Worm (Caenorhabditis elegans) whole organism, L4 larva: Measurements from ENCODE around the gene F58E2.3.

Experiments used
- D1046.2 ChIP-seq: fragments of 200-800 bp; sonication (Bioruptor generic); IDR thresholded peaks from 2 replicates; pipeline ENCODE4 v1.3.6; 2022; ENCODE audit warnings: missing genetic modification characterization, missing compliant biosample characterization
- F37D6.2 ChIP-seq: sonication (generic microtip); optimal IDR thresholded peaks from 2 replicates; lab custom pipeline; 2016; ENCODE audit warnings: mild to moderate bottlenecking, missing genetic modification characterization, missing compliant biosample characterization
- R02D3.7 ChIP-seq: fragments of 150-350 bp; sonication (generic microtip); optimal IDR thresholded peaks from 3 replicates; lab custom pipeline; 2014; ENCODE audit warnings: missing biosample characterization, missing genetic modification characterization
- T26A8.4 ChIP-seq: fragments of 200-800 bp; sonication (Bioruptor generic); IDR thresholded peaks from 2 replicates; pipeline ENCODE4 v1.3.6; 2022; ENCODE audit warnings: missing genetic modification characterization, missing compliant biosample characterization
- Y5F2A.4 ChIP-seq: fragments of 200-800 bp; sonication (Bioruptor generic); optimal IDR thresholded peaks from 2 replicates; lab custom pipeline; 2018; ENCODE audit warnings: mild to moderate bottlenecking, missing genetic modification characterization, missing compliant biosample characterization
- Y75B8A.6 ChIP-seq: fragments of 200-800 bp; sonication (Bioruptor generic); IDR thresholded peaks from 2 replicates; pipeline ENCODE4 v1.3.6; 2022; ENCODE audit warnings: missing genetic modification reagents, missing genetic modification characterization, missing compliant biosample characterization
- aha-1 ChIP-seq: fragments of 150-350 bp; peaks from one replicate; lab custom pipeline; 2014; ENCODE audit warnings: missing biosample characterization, missing genetic modification characterization
- ceh-28 ChIP-seq: fragments of 150-350 bp; optimal IDR thresholded peaks from 2 replicates; lab custom pipeline; 2014; ENCODE audit warnings: missing biosample characterization, missing genetic modification reagents, missing genetic modification characterization
- ceh-44 ChIP-seq: fragments of 200-800 bp; sonication (Bioruptor generic); IDR thresholded peaks from 2 replicates; pipeline ENCODE4 v1.3.6; 2022; ENCODE audit warnings: missing genetic modification reagents, missing genetic modification characterization, missing compliant biosample characterization
- ces-1 ChIP-seq: fragments of 150-350 bp; sonication (generic microtip); optimal IDR thresholded peaks from 4 replicates; lab custom pipeline; 2014; ENCODE audit warnings: missing biosample characterization, missing genetic modification reagents, missing genetic modification characterization
- cey-2 ChIP-seq: sonication (generic microtip); optimal IDR thresholded peaks from 3 replicates; lab custom pipeline; 2017; ENCODE audit warnings: missing genetic modification characterization, mild to moderate bottlenecking, missing compliant biosample characterization, antibody characterized with exemption, borderline replicate concordance; ENCODE audit not compliant: insufficient read depth
- ctbp-1 ChIP-seq: fragments of 200-800 bp; sonication (Bioruptor generic); IDR thresholded peaks from 2 replicates; pipeline ENCODE4 v1.3.6; 2022; ENCODE audit warnings: missing genetic modification reagents, missing genetic modification characterization, missing compliant biosample characterization
- daf-16 ChIP-seq, 3 experiments: sonication (generic microtip); optimal IDR thresholded peaks; 2 replicates each; lab custom pipeline; 2016 to 2017; ENCODE audit warnings: missing genetic modification characterization in 3 of 3, missing genetic modification reagents in 3 of 3, mild to moderate bottlenecking in 2 of 3, missing compliant biosample characterization in 2 of 3, missing biosample characterization in 1 of 3, moderate library complexity in 1 of 3
- daf-19 ChIP-seq: fragments of 200-800 bp; sonication (Bioruptor generic); conservative IDR thresholded peaks from 2 replicates; pipeline ENCODE4 v1.3.6; 2022; ENCODE audit warnings: missing genetic modification characterization, missing compliant biosample characterization
- dmd-6 ChIP-seq: fragments of 200-800 bp; sonication (Bioruptor generic); IDR thresholded peaks from 2 replicates; pipeline ENCODE4 v1.3.6; 2022; ENCODE audit warnings: missing genetic modification reagents, missing genetic modification characterization, missing compliant biosample characterization
- dve-1 ChIP-seq: sonication (generic microtip); optimal IDR thresholded peaks from 2 replicates; lab custom pipeline; 2017; ENCODE audit warnings: antibody characterized with exemption, mild to moderate bottlenecking, missing genetic modification characterization, missing compliant biosample characterization; ENCODE audit not compliant: insufficient read depth
- egl-27 ChIP-seq: sonication (generic microtip); optimal IDR thresholded peaks from 3 replicates; lab custom pipeline; 2017; ENCODE audit warnings: missing biosample characterization, missing genetic modification reagents, missing genetic modification characterization
- egl-43 ChIP-seq: fragments of 200-800 bp; sonication (Bioruptor generic); IDR thresholded peaks from 2 replicates; pipeline ENCODE4 v1.3.6; 2022; ENCODE audit warnings: missing genetic modification reagents, missing genetic modification characterization, missing compliant biosample characterization
- fkh-10 ChIP-seq: fragments of 150-350 bp; optimal IDR thresholded peaks from 2 replicates; lab custom pipeline; 2014; ENCODE audit warnings: missing biosample characterization, missing genetic modification reagents, missing genetic modification characterization
- hif-1 ChIP-seq, 2 experiments: sonication (generic microtip); optimal IDR thresholded peaks; 2 replicates each; lab custom pipeline; 2016 to 2017; ENCODE audit warnings: missing compliant biosample characterization in 2 of 2, missing genetic modification characterization in 2 of 2, missing genetic modification reagents in 2 of 2, missing genotype in 2 of 2, mild to moderate bottlenecking in 1 of 2
- hlh-11 ChIP-seq: fragments of 200-800 bp; sonication (Bioruptor generic); optimal IDR thresholded peaks from 2 replicates; lab custom pipeline; 2018; ENCODE audit warnings: mild to moderate bottlenecking, missing genetic modification characterization, missing compliant biosample characterization
- hlh-30 ChIP-seq: sonication (generic microtip); optimal IDR thresholded peaks from 2 replicates; lab custom pipeline; 2017; ENCODE audit warnings: antibody characterized with exemption, mild to moderate bottlenecking, missing genetic modification characterization, missing compliant biosample characterization; ENCODE audit not compliant: insufficient read depth
- lim-7 ChIP-seq: fragments of 200-800 bp; sonication (Bioruptor generic); IDR thresholded peaks from 2 replicates; pipeline ENCODE4 v1.3.6; 2022; ENCODE audit warnings: missing genetic modification characterization, missing compliant biosample characterization
- lin-13 ChIP-seq: fragments of 150-350 bp; optimal IDR thresholded peaks from 2 replicates; lab custom pipeline; 2014; ENCODE audit warnings: missing biosample characterization, missing genetic modification reagents, missing genetic modification characterization
- lin-38 ChIP-seq: fragments of 200-800 bp; sonication (Bioruptor generic); IDR thresholded peaks from 2 replicates; pipeline ENCODE4 v1.3.6; 2022; ENCODE audit warnings: missing genetic modification reagents, missing genetic modification characterization, missing compliant biosample characterization
- lin-39 ChIP-seq: fragments of 150-350 bp; optimal IDR thresholded peaks from 2 replicates; lab custom pipeline; 2014; ENCODE audit warnings: missing biosample characterization, missing genetic modification reagents, missing genetic modification characterization
- lsy-2 ChIP-seq, 2 experiments: fragments of 150-350 bp in 1 of 2; sonication (generic microtip) in 1 of 2; optimal IDR thresholded peaks; 2 replicates each; lab custom pipeline; 2014 to 2017; ENCODE audit warnings: missing biosample characterization in 2 of 2, missing genetic modification characterization in 2 of 2
- mdl-1 ChIP-seq, 2 experiments: fragments of 150-350 bp in 1 of 2; sonication (generic microtip) in 1 of 2; optimal IDR thresholded peaks; 2 replicates each; lab custom pipeline; 2014 to 2017; ENCODE audit warnings: missing biosample characterization in 2 of 2, missing genetic modification characterization in 2 of 2
- mep-1 ChIP-seq: fragments of 150-350 bp; sonication (generic microtip); optimal IDR thresholded peaks from 3 replicates; lab custom pipeline; 2014; ENCODE audit warnings: missing biosample characterization, missing genetic modification characterization
- mes-2 ChIP-seq: sonication (generic microtip); optimal IDR thresholded peaks from 2 replicates; lab custom pipeline; 2016; ENCODE audit warnings: missing genotype, mild to moderate bottlenecking, missing genetic modification characterization, missing compliant biosample characterization; ENCODE audit not compliant: poor library complexity, severe bottlenecking
- mxl-3 ChIP-seq: fragments of 200-800 bp; sonication (Bioruptor generic); optimal IDR thresholded peaks from 2 replicates; lab custom pipeline; 2018; ENCODE audit warnings: mild to moderate bottlenecking, missing genetic modification characterization, missing compliant biosample characterization
- nhr-10 ChIP-seq: fragments of 150-350 bp; optimal IDR thresholded peaks from 2 replicates; lab custom pipeline; 2014; ENCODE audit warnings: missing biosample characterization, missing genetic modification characterization
- nhr-28 ChIP-seq: fragments of 150-350 bp; optimal IDR thresholded peaks from 2 replicates; lab custom pipeline; 2014; ENCODE audit warnings: missing biosample characterization, missing genetic modification characterization
- nhr-48 ChIP-seq: sonication (generic microtip); optimal IDR thresholded peaks from 2 replicates; lab custom pipeline; 2016; ENCODE audit warnings: mild to moderate bottlenecking, missing genetic modification characterization, missing compliant biosample characterization
- php-3 ChIP-seq: fragments of 200-800 bp; sonication (Bioruptor generic); IDR thresholded peaks from 2 replicates; pipeline ENCODE4 v1.3.6; 2022; ENCODE audit warnings: missing genetic modification reagents, missing genetic modification characterization, missing compliant biosample characterization
- rbr-2 ChIP-seq: sonication (generic microtip); optimal IDR thresholded peaks from 2 replicates; lab custom pipeline; 2016; ENCODE audit warnings: missing genotype, missing genetic modification characterization, missing compliant biosample characterization
- set-16 ChIP-seq: fragments of 200-800 bp; sonication (Bioruptor generic); IDR thresholded peaks from 2 replicates; pipeline ENCODE4 v1.3.6; 2022; ENCODE audit warnings: missing genetic modification reagents, missing genetic modification characterization, missing compliant biosample characterization
- skn-1 ChIP-seq: fragments of 150-350 bp; optimal IDR thresholded peaks from 2 replicates; lab custom pipeline; 2014; ENCODE audit warnings: missing biosample characterization, missing genetic modification characterization
- spr-3 ChIP-seq: fragments of 200-800 bp; sonication (Bioruptor generic); optimal IDR thresholded peaks from 2 replicates; lab custom pipeline; 2018; ENCODE audit warnings: mild to moderate bottlenecking, missing genetic modification characterization, missing compliant biosample characterization
- unc-130 ChIP-seq: sonication (generic microtip); optimal IDR thresholded peaks from 2 replicates; lab custom pipeline; 2016; ENCODE audit warnings: missing genetic modification reagents, missing genetic modification characterization, missing compliant biosample characterization
- unc-39 ChIP-seq: sonication (generic microtip); optimal IDR thresholded peaks from 2 replicates; lab custom pipeline; 2017; ENCODE audit warnings: missing biosample characterization, missing genetic modification characterization
- unc-62 ChIP-seq, 3 experiments: fragments of 150-350 bp in 1 of 3; sonication (generic microtip); optimal IDR thresholded peaks in 2 of 3; peaks in 1 of 3; 1 replicate in 1 of 3; 2 replicates in 2 of 3; lab custom pipeline; 2014 to 2017; ENCODE audit warnings: missing biosample characterization in 3 of 3, missing genetic modification characterization in 3 of 3, missing genetic modification reagents in 3 of 3, missing genotype in 1 of 3

The F58E2.3 gene

ce11 chrIV:3509477-3510063 is 42.3 kb downstream of the F58E2.3 start, which contains the start of gene ced-10:
TSS of gene ced-10 (minus strand) at chrIV:3509527.
- TF ChIP-seq nhr-48 = no peak
- TF ChIP-seq daf-19 (GFP tag; lab: Robert Waterston, UW) = no peak
- TF ChIP-seq F37D6.2 (tag; lab: Kevin White, UChicago) = no peak
- TF ChIP-seq hlh-11 (tag; lab: Kevin White, UChicago) = no peak
- TF ChIP-seq egl-27 (tag; lab: Kevin White, UChicago) = no peak
- no peak for TF ChIP-seq lin-13
- no peak for TF ChIP-seq skn-1
- no peak for TF ChIP-seq daf-16 (GFP tag; optimal IDR thresholded peaks at IDR 0.05; lab: Kevin White, UChicago)
- TF ChIP-seq daf-16 (tag; optimal IDR thresholded peaks at IDR 0.05; lab: Kevin White, UChicago) = no peak
- TF ChIP-seq D1046.2 (GFP tag; lab: Robert Waterston, UW) = no peak
- no peak for TF ChIP-seq unc-39
- no peak for TF ChIP-seq unc-130 (GFP tag; lab: Kevin White, UChicago)
- TF ChIP-seq Y5F2A.4 (GFP tag; lab: Kevin White, UChicago) = no peak
- TF ChIP-seq lin-39 (tag; lab: Kevin White, UChicago) = no peak

DNA sequence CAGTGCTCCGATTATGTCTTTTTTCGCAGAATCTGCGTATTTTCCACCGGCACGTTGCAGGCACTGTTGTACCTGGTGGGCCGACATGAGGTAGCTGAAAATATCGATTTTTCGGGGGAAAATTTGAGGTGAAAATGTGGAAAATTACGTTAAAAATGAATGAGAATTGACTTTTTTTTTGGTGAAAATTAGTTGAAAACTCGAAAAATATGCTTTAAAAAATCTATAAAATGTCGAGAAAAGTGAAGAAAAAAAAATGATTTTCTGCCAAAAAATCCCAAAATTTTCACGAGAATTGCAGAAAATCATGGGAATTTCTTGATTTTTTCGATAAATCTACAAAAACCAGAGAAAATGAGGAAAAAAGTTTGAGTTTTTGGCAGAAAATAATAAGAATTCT is 47.2 kb downstream of the F58E2.3 start, which contains the start of gene tsg-101:
tsg-101 (minus strand) TSS at position 101 of the 400 bp plus-strand sequence.
- TF ChIP-seq hif-1 (tag; optimal IDR thresholded peaks at IDR 0.05; lab: Kevin White, UChicago) (no peak), aha-1 (tag; lab: Kevin White, UChicago) (peak; percentile 48), T26A8.4 (GFP tag; lab: Robert Waterston, UW) (no peak), ces-1 (GFP tag; lab: Kevin White, UChicago) (no peak)

DNA sequence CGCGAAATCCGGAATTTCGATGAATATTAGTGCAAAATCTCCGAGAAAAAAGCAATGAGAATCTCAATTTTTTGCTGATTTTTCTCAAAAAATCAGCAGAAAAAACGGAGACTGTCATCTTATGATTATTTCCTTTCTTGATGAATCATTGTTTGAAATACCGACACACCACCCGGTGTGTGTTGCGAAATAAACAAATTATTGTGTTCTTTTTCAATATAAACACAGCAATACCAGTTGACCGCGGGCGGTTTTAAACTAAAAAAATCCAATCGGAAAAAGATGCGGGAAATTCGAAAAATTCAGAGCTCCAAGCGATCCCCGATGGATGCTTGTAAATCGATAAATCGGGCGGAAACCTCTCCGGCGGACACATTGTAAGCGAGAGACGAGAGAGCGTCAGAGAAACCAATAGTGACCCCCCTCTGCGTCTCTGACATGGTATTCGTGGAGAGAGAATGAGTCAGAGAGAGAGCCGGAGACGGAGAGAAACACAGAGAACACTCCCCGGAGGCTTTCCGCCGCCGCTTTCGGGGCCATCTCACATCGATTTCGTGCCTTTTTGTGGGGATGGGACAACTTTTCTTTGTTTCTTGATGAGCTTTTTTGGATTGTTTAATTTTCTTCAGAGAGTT is 48.3 kb downstream of the F58E2.3 start:
- TF ChIP-seq nhr-10 (tag; lab: Kevin White, UChicago) = no peak
- 0 out of 2 replicates have a peak, but pooled peaks have one; percentile 26 for TF ChIP-seq ctbp-1 (GFP tag; lab: Robert Waterston, UW)
- TF ChIP-seq aha-1 (tag; lab: Kevin White, UChicago) = peak; percentile 47
- TF ChIP-seq php-3 = no peak
- TF ChIP-seq mep-1 (tag; lab: Kevin White, UChicago) = peak; percentile 60
- peak; percentile 60 for TF ChIP-seq hlh-30
- no peak for TF ChIP-seq unc-39
- TF ChIP-seq T26A8.4 (GFP tag; lab: Robert Waterston, UW) = 0 out of 2 replicates have a peak, but pooled peaks have one; percentile 12
- peak; percentile 48; the same call in 1 of the 2 replicates for TF ChIP-seq lin-38
- peak; percentile 43 for TF ChIP-seq mxl-3 (GFP tag; lab: Kevin White, UChicago)
- TF ChIP-seq ces-1 (GFP tag; lab: Kevin White, UChicago) = no peak
- TF ChIP-seq R02D3.7 (tag; lab: Kevin White, UChicago) = no peak
- 0 out of 2 replicates have a peak, but pooled peaks have one; percentile 6 for TF ChIP-seq ceh-44 (GFP tag; lab: Robert Waterston, UW)
- TF ChIP-seq ceh-28 (tag; lab: Kevin White, UChicago) = peak; percentile 50
- peak; percentile 68; the same call in 1 of the 2 replicates for TF ChIP-seq egl-43
- TF ChIP-seq rbr-2 (tag; lab: Kevin White, UChicago) = peak; percentile 63
- TF ChIP-seq dve-1 (tag; lab: Kevin White, UChicago) = peak; percentile 48
- peak; percentile 36; the same call in 1 of the 2 replicates for TF ChIP-seq dmd-6
- TF ChIP-seq mdl-1 (tag; optimal IDR thresholded peaks at IDR 0.05; lab: Kevin White, UChicago) = peak in 1 of 2 experiments; percentile 13
- TF ChIP-seq lim-7 (GFP tag; lab: Robert Waterston, UW) = 0 out of 2 replicates have a peak, but pooled peaks have one; percentile 33
- TF ChIP-seq hlh-11 (tag; lab: Kevin White, UChicago) = peak; percentile 51
- TF ChIP-seq mes-2 (tag; lab: Kevin White, UChicago) = peak; percentile 68
- TF ChIP-seq nhr-28 = peak; percentile 18
- no peak for TF ChIP-seq Y75B8A.6 (GFP tag; lab: Robert Waterston, UW)
- TF ChIP-seq unc-62 (GFP tag; optimal IDR thresholded peaks at IDR 0.05 in 1 of 2; lab: Kevin White, UChicago) = peak in 1 of 2 experiments; percentile 96
- TF ChIP-seq unc-62 (tag; optimal IDR thresholded peaks at IDR 0.05; lab: Kevin White, UChicago) = no peak
- peak in 1 of 2 experiments; percentile 64 for TF ChIP-seq lsy-2 (tag; optimal IDR thresholded peaks at IDR 0.05; lab: Kevin White, UChicago)
- TF ChIP-seq cey-2 (tag; lab: Kevin White, UChicago) = no peak
- peak; percentile 74 for TF ChIP-seq set-16 (GFP tag; lab: Robert Waterston, UW)
- TF ChIP-seq fkh-10 (GFP tag; lab: Kevin White, UChicago) = peak; percentile 28
- peak in 1 of 2 experiments; percentile 13 for TF ChIP-seq hif-1 (tag; optimal IDR thresholded peaks at IDR 0.05; lab: Kevin White, UChicago)
- no peak for TF ChIP-seq spr-3
